Worm (Caenorhabditis elegans): ENCODE measurements around the gene H04M03.11.

H04M03.11 gene

DNA sequence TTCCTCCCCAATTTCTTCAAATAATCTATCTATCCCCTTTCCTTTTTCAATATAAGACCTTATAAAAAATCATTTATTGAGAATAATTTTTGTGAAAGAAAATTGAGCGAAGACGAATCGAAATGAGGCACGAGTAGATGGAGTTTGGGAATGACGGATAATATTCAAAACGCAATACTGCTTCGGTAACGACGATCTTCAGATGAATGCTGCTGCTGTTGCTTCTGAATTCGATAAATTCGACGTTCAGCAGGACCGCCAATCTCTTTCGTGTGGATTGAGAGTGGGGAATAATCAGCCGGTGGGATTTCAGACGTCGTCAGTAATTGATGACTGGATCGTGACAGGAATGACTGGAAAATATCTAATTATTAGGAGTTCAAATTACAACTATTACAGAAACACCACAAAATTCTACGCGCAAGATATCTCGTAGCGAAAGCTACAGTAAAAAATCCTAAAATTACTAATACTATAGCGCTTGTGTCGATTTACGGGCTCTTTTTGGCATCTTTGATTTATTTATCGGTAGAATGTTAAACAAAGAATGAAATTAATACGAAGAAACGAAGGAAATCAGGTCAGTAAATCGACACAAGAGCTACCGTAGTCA is 33.5 kb downstream of the H04M03.11 start:
- TF ChIP-seq flt-1 (GFP tag; IDR thresholded peaks at IDR 0.05): no peak
- no peak for TF ChIP-seq ztf-29 (GFP tag; IDR thresholded peaks at IDR 0.05)
- TF ChIP-seq ztf-23 (GFP tag; IDR thresholded peaks at IDR 0.05): no peak
- no peak for TF ChIP-seq med-1 (GFP tag; optimal IDR thresholded peaks at IDR 0.05; ENCODE audit: insufficient read depth)
- TF ChIP-seq T22C8.4 (GFP tag; IDR thresholded peaks at IDR 0.05): no peak
- TF ChIP-seq cog-1 (tag; optimal IDR thresholded peaks at IDR 0.05): no peak
- no peak for TF ChIP-seq ref-1 (GFP tag; conservative IDR thresholded peaks at IDR 0.05)

DNA sequence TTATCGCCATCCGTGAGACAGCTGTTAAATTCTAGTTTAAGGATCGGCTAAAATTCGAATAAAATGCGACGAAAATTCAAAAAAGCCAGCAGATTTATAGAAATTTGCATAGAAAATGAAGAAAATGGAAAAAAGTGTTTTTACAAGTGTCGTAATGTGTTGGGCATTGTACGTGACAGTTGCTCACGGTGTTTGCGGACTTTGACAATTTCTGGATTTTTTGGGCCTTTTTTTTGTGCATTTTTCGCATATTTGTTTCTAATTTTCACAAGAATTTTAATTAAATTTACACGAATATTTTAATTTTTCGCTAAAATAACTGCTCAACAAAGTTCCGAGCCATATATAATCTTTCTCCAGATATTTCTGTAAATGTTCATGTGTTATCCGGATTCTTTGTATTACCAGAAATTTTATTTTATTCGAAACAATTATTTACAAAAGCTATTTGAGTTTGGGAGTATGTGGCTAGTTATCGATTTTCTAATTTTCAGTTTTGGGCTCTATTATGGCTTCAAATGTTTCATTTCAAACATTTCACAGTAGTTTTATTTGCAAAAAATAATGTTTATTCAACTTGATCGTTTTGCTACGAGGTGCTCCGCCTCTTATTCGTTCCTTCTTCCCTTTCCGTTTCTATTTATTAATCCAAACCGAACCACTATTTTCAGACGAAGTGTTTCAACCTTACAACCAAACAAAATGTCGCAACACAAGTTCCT is 36.3 kb downstream of the H04M03.11 start, which contains the start of gene sams-3:
Gene sams-3 (plus strand): TSS at position 672 of the 722 bp plus-strand sequence.
- TF ChIP-seq klf-2 (GFP tag; conservative IDR thresholded peaks at IDR 0.05): no peak
- no peak for TF ChIP-seq med-1 (GFP tag; optimal IDR thresholded peaks at IDR 0.05; ENCODE audit: insufficient read depth)
- no peak for TF ChIP-seq cog-1 (tag; optimal IDR thresholded peaks at IDR 0.05)
- TF ChIP-seq T22C8.4 (GFP tag; IDR thresholded peaks at IDR 0.05): no peak
- no peak for TF ChIP-seq flt-1 (GFP tag; IDR thresholded peaks at IDR 0.05)
- no peak for TF ChIP-seq ztf-29 (GFP tag; IDR thresholded peaks at IDR 0.05)
- no peak for TF ChIP-seq ref-1 (GFP tag; conservative IDR thresholded peaks at IDR 0.05)
- no peak for TF ChIP-seq ztf-23 (GFP tag; IDR thresholded peaks at IDR 0.05)
- no peak for TF ChIP-seq tab-1 (GFP tag; IDR thresholded peaks at IDR 0.05)

DNA sequence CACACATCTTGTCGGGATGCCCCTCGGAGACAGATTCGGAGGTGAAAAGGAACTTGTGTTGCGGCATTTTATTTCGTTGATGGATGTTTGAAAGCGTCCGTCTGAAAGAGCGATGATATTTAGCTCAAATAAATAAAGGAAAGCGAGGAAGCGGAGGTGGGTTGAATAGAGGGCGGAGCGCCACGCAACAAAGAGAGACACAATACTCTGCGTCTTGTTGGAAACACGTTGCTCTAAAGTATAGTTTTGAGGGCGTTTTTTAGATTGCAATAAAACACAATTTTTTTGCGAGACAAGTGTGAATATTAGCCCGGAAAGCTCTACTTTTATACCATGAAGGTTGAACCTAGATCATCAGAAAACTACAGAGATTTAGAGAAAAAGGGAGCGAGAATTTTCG is 38.1 kb downstream of the H04M03.11 start, which contains the start of gene sams-4:
Gene sams-4 (minus strand): TSS at position 101 of the 400 bp plus-strand sequence.
- no peak for TF ChIP-seq ztf-23 (GFP tag; IDR thresholded peaks at IDR 0.05)
- no peak for TF ChIP-seq ztf-29 (GFP tag; IDR thresholded peaks at IDR 0.05)
- TF ChIP-seq med-1 (GFP tag; optimal IDR thresholded peaks at IDR 0.05; ENCODE audit: insufficient read depth): no peak
- no peak for TF ChIP-seq ref-1 (GFP tag; conservative IDR thresholded peaks at IDR 0.05)
- TF ChIP-seq T22C8.4 (GFP tag; IDR thresholded peaks at IDR 0.05): no peak
- TF ChIP-seq tab-1 (GFP tag; IDR thresholded peaks at IDR 0.05): no peak
- TF ChIP-seq klf-2 (GFP tag; conservative IDR thresholded peaks at IDR 0.05): no peak
- TF ChIP-seq flt-1 (GFP tag; IDR thresholded peaks at IDR 0.05): no peak
- no peak for TF ChIP-seq cog-1 (tag; optimal IDR thresholded peaks at IDR 0.05)

DNA sequence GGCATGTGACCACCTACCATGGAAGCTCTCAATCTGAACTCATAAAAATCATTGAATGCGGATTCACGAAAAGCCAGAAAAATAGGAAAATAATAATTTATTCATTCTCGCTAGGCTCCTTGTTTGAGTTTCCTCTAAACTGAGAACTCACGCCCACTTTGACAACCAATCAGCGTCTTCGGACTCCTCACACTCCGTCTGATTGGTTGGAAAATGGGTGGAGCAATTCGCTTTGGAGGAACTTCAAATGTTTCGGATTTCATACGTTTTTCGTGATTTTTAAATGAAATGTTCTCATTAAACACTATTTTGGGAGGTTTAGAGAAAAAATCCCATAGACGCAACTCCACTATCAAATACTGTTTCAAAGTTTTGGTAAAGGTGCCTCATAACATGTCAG is 41.5 kb downstream of the H04M03.11 start:
- TF ChIP-seq T22C8.4 (GFP tag; IDR thresholded peaks at IDR 0.05) (no peak), flt-1 (GFP tag; IDR thresholded peaks at IDR 0.05) (no peak), ztf-29 (GFP tag; IDR thresholded peaks at IDR 0.05) (no peak), klf-2 (GFP tag; conservative IDR thresholded peaks at IDR 0.05) (no peak), med-1 (GFP tag; optimal IDR thresholded peaks at IDR 0.05; ENCODE audit: insufficient read depth) (no peak), ref-1 (GFP tag; conservative IDR thresholded peaks at IDR 0.05) (no peak), cog-1 (tag; optimal IDR thresholded peaks at IDR 0.05) (no peak), tab-1 (GFP tag; IDR thresholded peaks at IDR 0.05) (no peak), ztf-23 (GFP tag; IDR thresholded peaks at IDR 0.05) (no peak)

ce11 chrIV:5839178-5839577 is 45.2 kb downstream of the H04M03.11 start, which contains the start of gene C06E7.2:
Gene C06E7.2 (plus strand): TSS chrIV:5839478.
- no peak for TF ChIP-seq cog-1 (tag; optimal IDR thresholded peaks at IDR 0.05)
- TF ChIP-seq T22C8.4 (GFP tag; IDR thresholded peaks at IDR 0.05): no peak
- no peak for TF ChIP-seq ref-1 (GFP tag; conservative IDR thresholded peaks at IDR 0.05)
- TF ChIP-seq klf-2 (GFP tag; conservative IDR thresholded peaks at IDR 0.05): no peak
- no peak for TF ChIP-seq tab-1 (GFP tag; IDR thresholded peaks at IDR 0.05)
- TF ChIP-seq ztf-29 (GFP tag; IDR thresholded peaks at IDR 0.05): no peak
- no peak for TF ChIP-seq flt-1 (GFP tag; IDR thresholded peaks at IDR 0.05)
- TF ChIP-seq ztf-23 (GFP tag; IDR thresholded peaks at IDR 0.05): no peak
- no peak for TF ChIP-seq med-1 (GFP tag; optimal IDR thresholded peaks at IDR 0.05; ENCODE audit: insufficient read depth)

ce11 chrIV:5834182-5834581 is 50.2 kb downstream of the H04M03.11 start:
- TF ChIP-seq T22C8.4 (GFP tag; IDR thresholded peaks at IDR 0.05) (no peak), cog-1 (tag; optimal IDR thresholded peaks at IDR 0.05) (no peak)

DNA sequence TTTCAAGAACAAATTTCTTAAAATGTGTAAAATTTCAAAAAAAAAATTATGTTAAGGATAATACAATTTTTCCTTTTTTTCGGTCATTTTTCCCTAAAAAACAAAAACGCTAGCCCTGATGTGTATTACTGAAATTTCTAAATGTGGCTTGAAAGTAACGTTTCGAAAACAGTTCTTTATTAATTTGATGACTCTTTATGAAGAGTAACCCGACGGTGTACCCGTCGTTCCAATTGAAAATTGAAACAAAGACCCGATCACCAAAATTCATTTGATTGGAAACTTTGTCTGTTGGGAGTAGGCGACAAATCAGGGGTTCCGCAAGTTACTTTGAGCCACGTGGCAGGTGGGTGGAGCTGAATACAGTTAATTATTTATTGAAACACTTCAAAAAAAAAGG is 51.6 kb downstream of the H04M03.11 start:
- TF ChIP-seq T22C8.4 (GFP tag; IDR thresholded peaks at IDR 0.05): no peak
- no peak for TF ChIP-seq klf-2 (GFP tag; conservative IDR thresholded peaks at IDR 0.05)
- TF ChIP-seq flt-1 (GFP tag; IDR thresholded peaks at IDR 0.05): no peak
- TF ChIP-seq tab-1 (GFP tag; IDR thresholded peaks at IDR 0.05): no peak
- TF ChIP-seq med-1 (GFP tag; optimal IDR thresholded peaks at IDR 0.05; ENCODE audit: insufficient read depth): no peak
- TF ChIP-seq ztf-29 (GFP tag; IDR thresholded peaks at IDR 0.05): no peak
- TF ChIP-seq cog-1 (tag; optimal IDR thresholded peaks at IDR 0.05): no peak
